Worm (Caenorhabditis elegans) whole organism, L4/young adult: ENCODE data around the gene bath-36.

ENCODE experiments used
- W03F9.2 ChIP-seq: fragments of 150-350 bp; optimal IDR thresholded peaks from 2 replicates; lab custom pipeline; 2014; ENCODE audit warnings: missing biosample characterization, missing genetic modification characterization
- dao-5 ChIP-seq: sonication (generic microtip); optimal IDR thresholded peaks from 2 replicates; lab custom pipeline; 2016; ENCODE audit warnings: missing genotype, missing genetic modification characterization, moderate library complexity, missing compliant biosample characterization
- him-1 ChIP-seq: sonication (generic microtip); optimal IDR thresholded peaks from 2 replicates; lab custom pipeline; 2016; ENCODE audit warnings: missing genotype, missing genetic modification reagents, missing genetic modification characterization, missing compliant biosample characterization

DNA sequence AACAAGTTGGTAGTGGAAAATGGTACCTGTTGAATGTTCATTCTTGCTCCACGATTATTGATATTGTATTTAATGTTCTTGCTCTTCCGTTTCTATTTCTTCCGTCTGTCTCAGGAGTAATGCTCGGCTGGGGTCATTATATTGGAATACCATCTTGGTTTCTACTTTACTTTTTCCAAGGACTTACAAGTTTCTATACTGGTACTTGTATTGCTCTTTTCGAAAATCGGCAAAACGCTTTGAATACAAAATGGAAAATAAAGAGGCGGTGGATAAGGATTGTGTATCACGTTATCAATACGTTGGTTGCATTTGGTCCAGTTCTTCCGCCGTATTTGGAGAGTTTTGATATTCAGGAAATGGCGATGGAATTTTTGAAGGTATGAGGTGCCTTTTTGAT, 35.7 kb upstream of the bath-36 start:
- TF ChIP-seq W03F9.2 (tag; lab: Kevin White, UChicago) (no peak), him-1 (tag; lab: Kevin White, UChicago) (no peak), dao-5 (tag; lab: Kevin White, UChicago) (no peak)
